Worm (Caenorhabditis elegans): ENCODE measurements around the gene F42F12.14.

- no peak for TF ChIP-seq ztf-4 (tag; optimal IDR thresholded peaks at IDR 0.05)
- TF ChIP-seq ceh-82 (tag; optimal IDR thresholded peaks at IDR 0.05), result no peak
- TF ChIP-seq unc-39 (tag; optimal IDR thresholded peaks at IDR 0.05), result no peak
- no peak for TF ChIP-seq nhr-77 (tag; optimal IDR thresholded peaks at IDR 0.05)
- no peak for TF ChIP-seq mab-5 (tag; optimal IDR thresholded peaks at IDR 0.05)
- no peak for TF ChIP-seq ceh-16 (tag; optimal IDR thresholded peaks at IDR 0.05)
- no peak for TF ChIP-seq unc-62 (GFP tag; optimal IDR thresholded peaks at IDR 0.05)
- no peak for TF ChIP-seq lin-13 (GFP tag; optimal IDR thresholded peaks at IDR 0.05)
These were observed 22.0 kb upstream of the F42F12.14 start, which contains the start of gene srd-41 for ce11 chrX:12326424-12326823.
